Fruit fly (Drosophila melanogaster): Measurements from ENCODE around the gene CG6005.

Gene CG6005

DNA sequence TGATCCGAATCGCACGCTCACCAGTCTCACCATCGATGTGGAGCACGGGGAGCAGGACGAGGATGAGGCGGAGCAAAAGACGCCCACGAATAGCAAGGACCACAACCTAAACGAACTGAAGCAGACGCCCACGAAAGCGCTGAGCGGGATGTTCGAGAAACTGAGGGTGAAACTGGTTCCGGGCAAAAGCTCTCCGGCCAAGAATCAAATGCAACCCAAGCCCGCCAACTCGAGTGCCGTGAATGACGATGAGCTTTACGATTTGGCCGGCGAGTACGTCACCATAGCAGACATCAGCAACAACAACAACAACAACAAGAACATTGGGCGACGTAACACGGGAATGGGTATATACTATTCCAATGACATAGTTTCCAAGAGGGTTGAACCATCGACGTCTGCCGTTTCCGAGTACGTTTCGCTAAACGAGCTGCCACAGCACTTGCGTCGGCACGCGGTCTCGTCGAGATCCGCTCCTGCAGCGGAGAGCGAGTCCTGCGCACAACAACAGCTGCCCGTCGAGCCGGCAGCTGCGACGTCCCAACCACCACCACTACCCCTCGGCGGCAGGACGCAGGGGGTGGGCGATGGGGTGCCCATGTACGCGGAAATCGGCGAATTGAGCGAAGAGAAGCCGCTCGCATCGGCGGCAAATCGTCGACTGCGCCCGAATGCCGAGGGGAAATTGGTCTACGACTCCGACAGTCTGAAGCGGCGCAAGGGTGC is 6.3 kb downstream of the CG6005 start:
- TF ChIP-seq Eip78C (GFP tag) (peak; percentile 39), CG4318 (GFP tag; optimal IDR thresholded peaks at IDR 0.05) (no peak), ss (GFP tag; optimal IDR thresholded peaks at IDR 0.05) (peak in 1 of 2 experiments; percentile 11)

- no peak for TF ChIP-seq Lpt (GFP tag; optimal IDR thresholded peaks at IDR 0.05)
- TF ChIP-seq CG8319 (GFP tag; optimal IDR thresholded peaks at IDR 0.05) = no peak
- TF ChIP-seq Eip93F (GFP tag; optimal IDR thresholded peaks at IDR 0.05) = no peak
- TF ChIP-seq pdm3 (GFP tag; optimal IDR thresholded peaks at IDR 0.05) = no peak
- no peak for TF ChIP-seq Hr39 (GFP tag; optimal IDR thresholded peaks at IDR 0.05)
- no peak for TF ChIP-seq lz (GFP tag; optimal IDR thresholded peaks at IDR 0.05)
- TF ChIP-seq spab (GFP tag; optimal IDR thresholded peaks at IDR 0.05) = no peak
- TF ChIP-seq fd85E (GFP tag; optimal IDR thresholded peaks at IDR 0.05) = no peak
- TF ChIP-seq OdsH (GFP tag; optimal IDR thresholded peaks at IDR 0.05) = no peak
- TF ChIP-seq Eip78C (GFP tag) = no peak
These were observed 8.4 kb downstream of the CG6005 start for dm6 chr3R:19015423-19015810.

dm6 chr3R:19014742-19015422 is 8.9 kb downstream of the CG6005 start:
- no peak for TF ChIP-seq CG8319 (GFP tag; optimal IDR thresholded peaks at IDR 0.05)
- TF ChIP-seq CG6808 (GFP tag; optimal IDR thresholded peaks at IDR 0.05) = no peak
- no peak for TF ChIP-seq Eip93F (GFP tag; optimal IDR thresholded peaks at IDR 0.05)
- no peak for TF ChIP-seq CG10631 (GFP tag; optimal IDR thresholded peaks at IDR 0.05)
- no peak for TF ChIP-seq Lpt (GFP tag; optimal IDR thresholded peaks at IDR 0.05)
- TF ChIP-seq Ets96B (tag; optimal IDR thresholded peaks at IDR 0.05) = peak; percentile 11
- TF ChIP-seq CG10669 (GFP tag; optimal IDR thresholded peaks at IDR 0.05) = no peak
- peak; percentile 49 for TF ChIP-seq CG32006 (GFP tag; optimal IDR thresholded peaks at IDR 0.05)
- no peak for TF ChIP-seq CG1621 (tag; optimal IDR thresholded peaks at IDR 0.05)
- TF ChIP-seq CG6163 (GFP tag; IDR thresholded peaks at IDR 0.05) = peak; percentile 64
- peak; percentile 78 for TF ChIP-seq Eip78C (GFP tag)
- peak; percentile 68; the same call in 1 of the 2 replicates for TF ChIP-seq CG15336 (GFP tag; IDR thresholded peaks at IDR 0.05)
- TF ChIP-seq dac (GFP tag; optimal IDR thresholded peaks at IDR 0.05) = no peak
- TF ChIP-seq Hr38 (GFP tag; optimal IDR thresholded peaks at IDR 0.05) = no peak
- TF ChIP-seq CG11294 (GFP tag; IDR thresholded peaks at IDR 0.05) = 0 out of 2 replicates have a peak, but pooled peaks have one; percentile 18
- no peak for TF ChIP-seq Blimp-1 (GFP tag; optimal IDR thresholded peaks at IDR 0.05)
- TF ChIP-seq Ets21C (GFP tag; optimal IDR thresholded peaks at IDR 0.05) = no peak
- TF ChIP-seq OdsH (GFP tag; optimal IDR thresholded peaks at IDR 0.05) = peak; percentile 40
- no peak for TF ChIP-seq CG11902 (GFP tag; optimal IDR thresholded peaks at IDR 0.05)
- TF ChIP-seq fd85E (GFP tag; optimal IDR thresholded peaks at IDR 0.05) = no peak
- peak; percentile 1 for TF ChIP-seq CG8632 (GFP tag; optimal IDR thresholded peaks at IDR 0.05)
- peak; percentile 23 for TF ChIP-seq Hr4 (GFP tag; optimal IDR thresholded peaks at IDR 0.05)
- peak; percentile 38 for TF ChIP-seq esn (GFP tag; optimal IDR thresholded peaks at IDR 0.05)
- no peak for TF ChIP-seq CG9139 (GFP tag; optimal IDR thresholded peaks at IDR 0.05)
- TF ChIP-seq cyc (GFP tag; optimal IDR thresholded peaks at IDR 0.05) = no peak
- TF ChIP-seq acj6 (GFP tag; optimal IDR thresholded peaks at IDR 0.05) = no peak
- no peak for TF ChIP-seq CG6854 (GFP tag; optimal IDR thresholded peaks at IDR 0.05)
- no peak for TF ChIP-seq Smox (GFP tag; optimal IDR thresholded peaks at IDR 0.05)
- TF ChIP-seq CG34406 (GFP tag; optimal IDR thresholded peaks at IDR 0.05) = no peak
- no peak for TF ChIP-seq salr (GFP tag; optimal IDR thresholded peaks at IDR 0.05)
- TF ChIP-seq CG7368 (GFP tag; optimal IDR thresholded peaks at IDR 0.05) = no peak
- TF ChIP-seq ss (GFP tag; optimal IDR thresholded peaks at IDR 0.05) = no peak
- TF ChIP-seq fd59A (GFP tag; optimal IDR thresholded peaks at IDR 0.05) = no peak
- no peak for TF ChIP-seq vri (GFP tag; optimal IDR thresholded peaks at IDR 0.05)
- no peak for TF ChIP-seq lz (GFP tag; optimal IDR thresholded peaks at IDR 0.05)
- peak; percentile 7 for TF ChIP-seq pdm3 (GFP tag; optimal IDR thresholded peaks at IDR 0.05)
- no peak for TF ChIP-seq Hr39 (GFP tag; optimal IDR thresholded peaks at IDR 0.05)
- no peak for TF ChIP-seq CG11762 (GFP tag; optimal IDR thresholded peaks at IDR 0.05; ENCODE audit: insufficient read depth)
- no peak for TF ChIP-seq spab (GFP tag; optimal IDR thresholded peaks at IDR 0.05)
- no peak for TF ChIP-seq Sox14 (GFP tag; optimal IDR thresholded peaks at IDR 0.05)
- no peak for TF ChIP-seq dsx (GFP tag; optimal IDR thresholded peaks at IDR 0.05; ENCODE audit: poor library complexity, severe bottlenecking)
- no peak for TF ChIP-seq CG6792 (GFP tag; optimal IDR thresholded peaks at IDR 0.05)
